Fruit fly (Drosophila melanogaster) whole organism, embryonic: ENCODE measurements around the gene Or94a.

ENCODE experiments used
- Abd-B ChIP-seq: fragments of 200-800 bp; sonication (Bioruptor generic); optimal IDR thresholded peaks from 2 replicates; lab custom pipeline; 2018; ENCODE audit warnings: missing biosample characterization, mild to moderate bottlenecking, missing genetic modification characterization, moderate library complexity
- Antp ChIP-seq: fragments of 200-800 bp; sonication (Bioruptor generic); optimal IDR thresholded peaks from 3 replicates; lab custom pipeline; 2016; ENCODE audit warnings: missing biosample characterization, missing genetic modification characterization
- CG15073 ChIP-seq: fragments of 200-800 bp; sonication (Bioruptor generic); optimal IDR thresholded peaks from 2 replicates; lab custom pipeline; 2016; ENCODE audit warnings: missing biosample characterization, missing genetic modification characterization
- CG17186 ChIP-seq: fragments of 200-800 bp; sonication (Bioruptor generic); optimal IDR thresholded peaks from 3 replicates; lab custom pipeline; 2017; ENCODE audit warnings: missing biosample characterization, missing genetic modification reagents, missing genetic modification characterization
- CG7928 ChIP-seq: fragments of 200-800 bp; sonication (Bioruptor generic); optimal IDR thresholded peaks from 2 replicates; lab custom pipeline; 2017; ENCODE audit warnings: missing biosample characterization, mild to moderate bottlenecking, missing genetic modification characterization
- Gug ChIP-seq: fragments of 200-800 bp; sonication (Bioruptor generic); IDR thresholded peaks from 4 replicates; pipeline ENCODE4 v1.3.6; 2022; ENCODE audit warnings: missing biosample characterization, missing genetic modification characterization
- mld ChIP-seq: fragments of 200-800 bp; sonication (Bioruptor generic); IDR thresholded peaks from 3 replicates; pipeline ENCODE4 v1.3.6; 2022; ENCODE audit warnings: missing biosample characterization, missing genetic modification characterization; ENCODE audit not compliant: partially characterized antibody
- otp ChIP-seq: fragments of 200-800 bp; sonication (Bioruptor generic); IDR thresholded peaks from 3 replicates; pipeline ENCODE4, ENCODE4 v1.3.6; 2022; ENCODE audit warnings: missing biosample characterization, missing genetic modification characterization
- phol ChIP-seq: fragments of 200-800 bp; sonication (Bioruptor generic); optimal IDR thresholded peaks from 3 replicates; lab custom pipeline; 2018; ENCODE audit warnings: missing biosample characterization, mild to moderate bottlenecking, missing genetic modification characterization, moderate library complexity
- row ChIP-seq: fragments of 200-800 bp; sonication (Bioruptor generic); IDR thresholded peaks from 3 replicates; pipeline ENCODE4 v1.3.6; 2022; ENCODE audit warnings: missing biosample characterization, missing genetic modification characterization

DNA sequence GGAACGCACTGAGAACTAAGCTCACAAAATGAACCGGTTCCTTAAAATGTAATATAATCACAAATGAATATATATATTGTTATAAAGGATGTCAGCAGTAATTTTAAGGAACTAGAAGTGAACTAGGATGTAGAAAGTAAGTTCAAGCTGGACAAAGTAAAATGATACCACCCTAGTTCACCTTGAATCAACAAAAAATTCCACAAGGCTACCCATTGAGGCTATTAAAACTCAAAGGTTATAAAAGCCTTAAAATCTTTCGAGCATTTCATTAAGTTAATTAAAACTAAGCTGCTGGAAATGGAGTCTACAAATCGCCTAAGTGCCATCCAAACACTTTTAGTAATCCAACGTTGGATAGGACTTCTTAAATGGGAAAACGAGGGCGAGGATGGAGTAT lies 1.9 kb downstream of the Or94a start, which contains the start of gene Or94b:
- no peak for TF ChIP-seq CG17186 (GFP tag; lab: Kevin White, UChicago)
- TF ChIP-seq phol (tag; lab: Kevin White, UChicago) = no peak
- no peak for TF ChIP-seq otp (GFP tag; lab: Robert Waterston, UW)
- no peak for TF ChIP-seq Antp (GFP tag; lab: Kevin White, UChicago)
- TF ChIP-seq CG7928 (GFP tag; lab: Kevin White, UChicago) = no peak
- no peak for TF ChIP-seq row (GFP tag; lab: Robert Waterston, UW)
- no peak for TF ChIP-seq mld (GFP tag; lab: Robert Waterston, UW)
- TF ChIP-seq Abd-B = no peak
- no peak for TF ChIP-seq Gug (GFP tag; lab: Robert Waterston, UW)
- no peak for TF ChIP-seq CG15073 (GFP tag; lab: Kevin White, UChicago)
